Worm (Caenorhabditis elegans) whole organism, L4 larva: ENCODE results near the gene nsy-7.
A peak's percentile ranks its signal among the peaks of the same experiment; 100 is the strongest.

Source experiments
- D1046.2 ChIP-seq: fragments of 200-800 bp; sonication (Bioruptor generic); IDR thresholded peaks from 2 replicates; pipeline ENCODE4 v1.3.6; 2022; ENCODE audit warnings: missing genetic modification characterization, missing compliant biosample characterization
- T20F7.1 ChIP-seq: fragments of 200-800 bp; sonication (Bioruptor generic); optimal IDR thresholded peaks from 2 replicates; lab custom pipeline; 2018; ENCODE audit warnings: mild to moderate bottlenecking, missing genetic modification characterization, missing compliant biosample characterization
- cey-2 ChIP-seq: sonication (generic microtip); optimal IDR thresholded peaks from 3 replicates; lab custom pipeline; 2017; ENCODE audit warnings: missing genetic modification characterization, mild to moderate bottlenecking, missing compliant biosample characterization, antibody characterized with exemption, borderline replicate concordance; ENCODE audit not compliant: insufficient read depth
- fkh-10 ChIP-seq: fragments of 150-350 bp; optimal IDR thresholded peaks from 2 replicates; lab custom pipeline; 2014; ENCODE audit warnings: missing biosample characterization, missing genetic modification reagents, missing genetic modification characterization
- jun-1 ChIP-seq: fragments of 150-350 bp; optimal IDR thresholded peaks from 2 replicates; lab custom pipeline; 2014; ENCODE audit warnings: missing biosample characterization, missing genetic modification reagents, missing genetic modification characterization
- nhr-237 ChIP-seq: sonication (generic microtip); optimal IDR thresholded peaks from 2 replicates; lab custom pipeline; 2017; ENCODE audit warnings: missing biosample characterization, missing genetic modification characterization
- nhr-28 ChIP-seq: fragments of 150-350 bp; optimal IDR thresholded peaks from 2 replicates; lab custom pipeline; 2014; ENCODE audit warnings: missing biosample characterization, missing genetic modification characterization
- pha-4 ChIP-seq, 2 experiments: fragments of 150-350 bp in 1 of 2; fragments of 200-800 bp in 1 of 2; sonication (Bioruptor generic) in 1 of 2; IDR thresholded peaks in 1 of 2; optimal IDR thresholded peaks in 1 of 2; 2 replicates each; pipeline versions ENCODE4 v1.3.6 to Lab custom; 2014 to 2022; ENCODE audit warnings: missing genetic modification characterization in 2 of 2, missing genetic modification reagents in 2 of 2, missing biosample characterization in 1 of 2, missing compliant biosample characterization in 1 of 2
- pqm-1 ChIP-seq: sonication (generic microtip); optimal IDR thresholded peaks from 2 replicates; lab custom pipeline; 2017; ENCODE audit warnings: missing biosample characterization, missing genetic modification characterization
- unc-130 ChIP-seq: sonication (generic microtip); optimal IDR thresholded peaks from 2 replicates; lab custom pipeline; 2016; ENCODE audit warnings: missing genetic modification reagents, missing genetic modification characterization, missing compliant biosample characterization
- vab-7 ChIP-seq: fragments of 200-800 bp; sonication (Bioruptor generic); IDR thresholded peaks from 2 replicates; pipeline ENCODE4 v1.3.6; 2022; ENCODE audit warnings: missing genetic modification reagents, missing genetic modification characterization, missing compliant biosample characterization
- zfp-2 ChIP-seq: sonication (generic microtip); optimal IDR thresholded peaks from 2 replicates; lab custom pipeline; 2016; ENCODE audit warnings: mild to moderate bottlenecking, missing genetic modification characterization, missing compliant biosample characterization
- zfp-3 ChIP-seq: fragments of 200-800 bp; sonication (Bioruptor generic); conservative IDR thresholded peaks from 2 replicates; pipeline ENCODE4 v1.3.6; 2022; ENCODE audit warnings: missing genetic modification reagents, missing genetic modification characterization, missing compliant biosample characterization
- zip-11 ChIP-seq: fragments of 200-800 bp; sonication (Bioruptor generic); IDR thresholded peaks from 2 replicates; pipeline ENCODE4 v1.3.6; 2022; ENCODE audit warnings: missing genetic modification characterization, missing compliant biosample characterization

- TF ChIP-seq pha-4 (GFP tag; IDR thresholded peaks at IDR 0.05; lab: Robert Waterston, UW), result no peak
- TF ChIP-seq pha-4 (tag; optimal IDR thresholded peaks at IDR 0.05; lab: Kevin White, UChicago), result no peak
- TF ChIP-seq cey-2, result no peak
- no peak for TF ChIP-seq zip-11 (GFP tag; lab: Robert Waterston, UW)
- TF ChIP-seq pqm-1 (tag; lab: Kevin White, UChicago), result no peak
- no peak for TF ChIP-seq zfp-3 (GFP tag; lab: Robert Waterston, UW)
- TF ChIP-seq jun-1, result no peak
- TF ChIP-seq nhr-28 (tag; lab: Kevin White, UChicago), result peak; percentile 53
- no peak for TF ChIP-seq T20F7.1
- TF ChIP-seq D1046.2, result no peak
- no peak for TF ChIP-seq nhr-237 (tag; lab: Kevin White, UChicago)
- no peak for TF ChIP-seq unc-130 (GFP tag; lab: Kevin White, UChicago)
- no peak for TF ChIP-seq vab-7 (GFP tag; lab: Robert Waterston, UW)
- TF ChIP-seq fkh-10 (GFP tag; lab: Kevin White, UChicago), result no peak
- TF ChIP-seq zfp-2 (tag; lab: Kevin White, UChicago), result no peak
These were observed 25.7 kb upstream of the nsy-7 start, which contains the start of gene Y42H9AR.4 for ce11 chrIV:8112187-8112586.
